Fruit fly (Drosophila melanogaster) S2 (cell line): ENCODE data around the gene CG15027.

Experiments used
- CG8478 ChIP-seq: fragments of >200 bp; optimal IDR thresholded peaks from 2 replicates; lab custom pipeline; 2018
- CTCF ChIP-seq, 2 experiments: fragments of >200 bp; optimal IDR thresholded peaks; 2 replicates each; lab custom pipeline; 2018

- TF ChIP-seq CTCF (optimal IDR thresholded peaks at IDR 0.05; lab: Kevin White, UChicago), result no peak
- TF ChIP-seq CG8478, result no peak
Measured at dm6 chrX:15070137-15070536, 15.5 kb downstream of the CG15027 start.
